Worm (Caenorhabditis elegans): ENCODE measurements around the gene C27B7.7.

The C27B7.7 gene

ce11 chrIV:8929942-8930492, 23.2 kb downstream of the C27B7.7 start, which contains the start of the genes D1046.18 and slc-25A26:
D1046.18 (plus strand) TSS chrIV:8930242.
slc-25A26 (plus strand) TSS chrIV:8930442.
- TF ChIP-seq sma-3 (GFP tag; optimal IDR thresholded peaks at IDR 0.05) (no peak), ceh-16 (tag; optimal IDR thresholded peaks at IDR 0.05) (no peak), unc-39 (tag; optimal IDR thresholded peaks at IDR 0.05) (no peak), mbf-1 (tag; optimal IDR thresholded peaks at IDR 0.05) (no peak), blmp-1 (tag; optimal IDR thresholded peaks at IDR 0.05; ENCODE audit: insufficient read depth) (no peak), lin-11 (tag; optimal IDR thresholded peaks at IDR 0.05) (no peak), crh-2 (tag; optimal IDR thresholded peaks at IDR 0.05) (no peak), fos-1 (tag; optimal IDR thresholded peaks at IDR 0.05) (no peak), nhr-77 (tag; optimal IDR thresholded peaks at IDR 0.05) (no peak), skn-1 (tag; optimal IDR thresholded peaks at IDR 0.05) (no peak), egl-27 (tag; optimal IDR thresholded peaks at IDR 0.05) (no peak), R02D3.7 (tag; optimal IDR thresholded peaks at IDR 0.05) (no peak), ztf-4 (tag; optimal IDR thresholded peaks at IDR 0.05) (no peak)

- TF ChIP-seq egl-27 (tag; optimal IDR thresholded peaks at IDR 0.05) (no peak), F13H6.1 (tag; optimal IDR thresholded peaks at IDR 0.05) (no peak), alr-1 (tag; optimal IDR thresholded peaks at IDR 0.05) (no peak), nhr-237 (tag; optimal IDR thresholded peaks at IDR 0.05) (no peak), lin-13 (GFP tag; optimal IDR thresholded peaks at IDR 0.05) (no peak), mab-5 (tag; optimal IDR thresholded peaks at IDR 0.05) (no peak)
Observed at ce11 chrIV:8933575-8933974, 26.7 kb downstream of the C27B7.7 start, which contains the start of gene D1046.4. D1046.4 (plus strand) TSS chrIV:8933875.

- TF ChIP-seq mdl-1 (tag; optimal IDR thresholded peaks at IDR 0.05) (no peak), peb-1 (tag; optimal IDR thresholded peaks at IDR 0.05) (no peak), nhr-23 (tag; optimal IDR thresholded peaks at IDR 0.05) (no peak), nhr-21 (tag; optimal IDR thresholded peaks at IDR 0.05) (no peak), aly-2 (tag; optimal IDR thresholded peaks at IDR 0.05) (no peak), elt-3 (tag; optimal IDR thresholded peaks at IDR 0.05) (no peak), ceh-82 (tag; optimal IDR thresholded peaks at IDR 0.05) (no peak), nhr-11 (tag; optimal IDR thresholded peaks at IDR 0.05) (no peak), ztf-4 (tag; optimal IDR thresholded peaks at IDR 0.05) (no peak), snpc-4 (tag; optimal IDR thresholded peaks at IDR 0.05) (no peak), lin-13 (GFP tag; optimal IDR thresholded peaks at IDR 0.05) (no peak)
Observed at ce11 chrIV:8943430-8943829, 36.6 kb downstream of the C27B7.7 start.

- no peak for TF ChIP-seq ztf-1 (GFP tag; conservative IDR thresholded peaks at IDR 0.05)
- no peak for TF ChIP-seq lin-39 (tag; optimal IDR thresholded peaks at IDR 0.05)
- no peak for TF ChIP-seq nhr-237 (tag; optimal IDR thresholded peaks at IDR 0.05)
- TF ChIP-seq crh-2 (tag; optimal IDR thresholded peaks at IDR 0.05) = peak; percentile 67
- TF ChIP-seq nhr-129 (tag; optimal IDR thresholded peaks at IDR 0.05) = peak; percentile 62
- peak; percentile 85 for TF ChIP-seq mab-5 (tag; optimal IDR thresholded peaks at IDR 0.05)
- peak; percentile 78 for TF ChIP-seq sem-4 (tag; optimal IDR thresholded peaks at IDR 0.05)
- TF ChIP-seq sma-9 (GFP tag; optimal IDR thresholded peaks at IDR 0.05) = peak; percentile 49
- no peak for TF ChIP-seq sma-9 (tag; optimal IDR thresholded peaks at IDR 0.05)
- TF ChIP-seq zag-1 (tag; optimal IDR thresholded peaks at IDR 0.05) = peak; percentile 13
- TF ChIP-seq F13H6.1 (tag; optimal IDR thresholded peaks at IDR 0.05) = peak; percentile 65
- peak in 1 of 2 experiments; percentile 68 for TF ChIP-seq lsy-2 (tag; optimal IDR thresholded peaks at IDR 0.05)
- peak; percentile 76 for TF ChIP-seq C34F6.9 (tag; optimal IDR thresholded peaks at IDR 0.05)
- TF ChIP-seq mdl-1 (tag; optimal IDR thresholded peaks at IDR 0.05) = peak; percentile 18 to 71
Observed at ce11 chrIV:8947146-8947545, 40.3 kb downstream of the C27B7.7 start.

All from whole organism, L2 larva.